Fruit fly (Drosophila melanogaster) whole organism, embryonic: ENCODE measurements around the gene CG15186.

Experiments used
- Adf1 ChIP-seq: fragments of 200-800 bp; sonication (Bioruptor generic); IDR thresholded peaks from 2 replicates; pipeline ENCODE4 v1.3.6; 2022; ENCODE audit warnings: missing biosample characterization, missing genetic modification characterization
- Blimp-1 ChIP-seq: fragments of 200-800 bp; sonication (Bioruptor generic); optimal IDR thresholded peaks from 3 replicates; lab custom pipeline; 2018; ENCODE audit warnings: missing biosample characterization, missing genetic modification characterization, mild to moderate bottlenecking, moderate library complexity, missing genetic modification reagents
- CG10147 ChIP-seq: fragments of 200-800 bp; sonication (Bioruptor generic); optimal IDR thresholded peaks from 2 replicates; lab custom pipeline; 2019; ENCODE audit warnings: missing biosample characterization, mild to moderate bottlenecking, missing genetic modification characterization, moderate library complexity
- CG12769 ChIP-seq: fragments of 200-800 bp; sonication (Bioruptor generic); optimal IDR thresholded peaks from 2 replicates; lab custom pipeline; 2019; ENCODE audit warnings: missing biosample characterization, mild to moderate bottlenecking, missing genetic modification characterization, moderate library complexity
- CG13287 ChIP-seq: fragments of 200-800 bp; sonication (Bioruptor generic); IDR thresholded peaks from 2 replicates; pipeline ENCODE4 v1.3.6; 2022; ENCODE audit warnings: missing biosample characterization, missing genetic modification characterization; ENCODE audit not compliant: partially characterized antibody
- CG15601 ChIP-seq: fragments of 200-800 bp; sonication (Bioruptor generic); optimal IDR thresholded peaks from 3 replicates; lab custom pipeline; 2019; ENCODE audit warnings: missing biosample characterization, mild to moderate bottlenecking, missing genetic modification characterization, moderate library complexity
- CG17359 ChIP-seq: fragments of 200-800 bp; sonication (Bioruptor generic); optimal IDR thresholded peaks from 3 replicates; lab custom pipeline; 2018; ENCODE audit warnings: missing biosample characterization, mild to moderate bottlenecking, missing genetic modification characterization, moderate library complexity
- CG2889 ChIP-seq: fragments of 200-800 bp; sonication (Bioruptor generic); IDR thresholded peaks from 3 replicates; pipeline ENCODE4 v1.3.6; 2022; ENCODE audit warnings: missing biosample characterization, missing genetic modification characterization
- CG30431 ChIP-seq: fragments of 200-800 bp; sonication (Bioruptor generic); optimal IDR thresholded peaks from 2 replicates; lab custom pipeline; 2017; ENCODE audit warnings: missing biosample characterization, missing genetic modification characterization
- CG31365 ChIP-seq: fragments of 200-800 bp; sonication (Bioruptor generic); optimal IDR thresholded peaks from 2 replicates; lab custom pipeline; 2018; ENCODE audit warnings: missing biosample characterization, mild to moderate bottlenecking, missing genetic modification characterization
- CG3163 ChIP-seq: fragments of 200-800 bp; sonication (Bioruptor generic); optimal IDR thresholded peaks from 3 replicates; lab custom pipeline; 2016; ENCODE audit warnings: missing biosample characterization, missing genetic modification characterization
- CG4404 ChIP-seq: fragments of 200-800 bp; sonication (Bioruptor generic); IDR thresholded peaks from 2 replicates; pipeline ENCODE4 v1.3.6; 2022; ENCODE audit warnings: missing biosample characterization, missing genetic modification characterization
- CG5953 ChIP-seq: fragments of 200-800 bp; sonication (Bioruptor generic); IDR thresholded peaks from 2 replicates; pipeline ENCODE4 v1.3.6; 2022; ENCODE audit warnings: missing biosample characterization, missing genetic modification characterization
- CG7839 ChIP-seq: fragments of 200-800 bp; sonication (Bioruptor generic); optimal IDR thresholded peaks from 3 replicates; lab custom pipeline; 2018; ENCODE audit warnings: missing biosample characterization, mild to moderate bottlenecking, missing genetic modification characterization, moderate library complexity
- CTCF ChIP-seq: fragments of 200-800 bp; sonication (Bioruptor generic); optimal IDR thresholded peaks from 2 replicates; lab custom pipeline; 2017; ENCODE audit warnings: missing biosample characterization, mild to moderate bottlenecking, missing genetic modification characterization, moderate library complexity
- Deaf1 ChIP-seq: fragments of 200-800 bp; optimal IDR thresholded peaks from 3 replicates; lab custom pipeline; 2019; ENCODE audit warnings: missing biosample characterization, mild to moderate bottlenecking, missing genetic modification characterization, moderate library complexity
- Eip74EF ChIP-seq, 2 experiments: fragments of 200-800 bp in 1 of 2; fragments of >200 bp in 1 of 2; sonication (Bioruptor generic) in 1 of 2; optimal IDR thresholded peaks; 2 replicates each; lab custom pipeline; 2017 to 2019; ENCODE audit warnings: missing biosample characterization in 2 of 2, missing genetic modification characterization in 2 of 2, mild to moderate bottlenecking in 1 of 2, moderate library complexity in 1 of 2
- Gug ChIP-seq: fragments of 200-800 bp; sonication (Bioruptor generic); IDR thresholded peaks from 4 replicates; pipeline ENCODE4 v1.3.6; 2022; ENCODE audit warnings: missing biosample characterization, missing genetic modification characterization
- H15 ChIP-seq: fragments of 200-800 bp; sonication (Bioruptor generic); IDR thresholded peaks from 3 replicates; pipeline ENCODE4 v1.3.6; 2022; ENCODE audit warnings: missing biosample characterization, missing genetic modification characterization
- Hand ChIP-seq: fragments of 200-800 bp; sonication (Bioruptor generic); optimal IDR thresholded peaks from 2 replicates; lab custom pipeline; 2017; ENCODE audit warnings: mild to moderate bottlenecking, missing biosample characterization, missing genetic modification reagents, missing genetic modification characterization
- Hr78 ChIP-seq, 2 experiments: fragments of 200-800 bp in 1 of 2; fragments of >200 bp in 1 of 2; sonication (Bioruptor generic) in 1 of 2; optimal IDR thresholded peaks; 2 replicates each; lab custom pipeline; 2017 to 2019; ENCODE audit warnings: missing biosample characterization in 2 of 2, missing genetic modification characterization in 2 of 2, mild to moderate bottlenecking in 1 of 2, moderate library complexity in 1 of 2
- Myb ChIP-seq: fragments of 200-800 bp; sonication (Bioruptor generic); optimal IDR thresholded peaks from 2 replicates; lab custom pipeline; 2016; ENCODE audit warnings: missing biosample characterization, missing genetic modification characterization
- Pdp1 ChIP-seq, 2 experiments: fragments of 200-800 bp; sonication (Bioruptor generic); optimal IDR thresholded peaks; 3 replicates each; lab custom pipeline; 2016; ENCODE audit warnings: missing biosample characterization in 2 of 2, missing genetic modification characterization in 2 of 2, mild to moderate bottlenecking in 1 of 2, moderate library complexity in 1 of 2
- Ssrp ChIP-seq: fragments of 200-800 bp; sonication (Bioruptor generic); optimal IDR thresholded peaks from 2 replicates; lab custom pipeline; 2018; ENCODE audit warnings: missing biosample characterization, mild to moderate bottlenecking, missing genetic modification characterization, moderate library complexity
- Trl ChIP-seq, 3 experiments: fragments of >200 bp in 2 of 3; fragments of 200-800 bp in 1 of 3; sonication (Bioruptor generic) in 1 of 3; optimal IDR thresholded peaks; 2 replicates in 1 of 3; 3 replicates in 2 of 3; lab custom pipeline; 2016 to 2017; ENCODE audit warnings: missing biosample characterization in 1 of 3, missing genetic modification characterization in 1 of 3
- abd-A ChIP-seq: fragments of 200-800 bp; sonication (Bioruptor generic); optimal IDR thresholded peaks from 3 replicates; lab custom pipeline; 2019; ENCODE audit warnings: missing biosample characterization, mild to moderate bottlenecking, missing genetic modification characterization, moderate library complexity
- bcd ChIP-seq: fragments of 200-800 bp; sonication (Bioruptor generic); optimal IDR thresholded peaks from 2 replicates; lab custom pipeline; 2017; ENCODE audit warnings: missing biosample characterization, mild to moderate bottlenecking, missing genetic modification characterization
- bsh ChIP-seq, 2 experiments: fragments of 200-800 bp; sonication (Bioruptor generic); optimal IDR thresholded peaks; 2 replicates each; lab custom pipeline; 2017 to 2018; ENCODE audit warnings: mild to moderate bottlenecking in 2 of 2, missing biosample characterization in 2 of 2, missing genetic modification characterization in 2 of 2, moderate library complexity in 1 of 2
- cad ChIP-seq: fragments of >200 bp; optimal IDR thresholded peaks from 2 replicates; lab custom pipeline; 2017; ENCODE audit warnings: missing biosample characterization, missing genetic modification characterization
- chinmo ChIP-seq: fragments of 200-800 bp; sonication (Bioruptor generic); IDR thresholded peaks from 4 replicates; pipeline ENCODE4 v1.3.6; 2022; ENCODE audit warnings: missing biosample characterization, missing genetic modification characterization; ENCODE audit not compliant: partially characterized antibody
- ci ChIP-seq: fragments of 200-800 bp; sonication (Bioruptor generic); IDR thresholded peaks from 3 replicates; pipeline ENCODE4 v1.3.6; 2022; ENCODE audit warnings: missing biosample characterization, missing genetic modification characterization
- dm ChIP-seq: fragments of 200-800 bp; sonication (Bioruptor generic); optimal IDR thresholded peaks from 3 replicates; lab custom pipeline; 2016; ENCODE audit warnings: missing biosample characterization, missing genetic modification characterization
- dmrt11E ChIP-seq: fragments of 200-800 bp; sonication (Bioruptor generic); optimal IDR thresholded peaks from 3 replicates; lab custom pipeline; 2018; ENCODE audit warnings: missing biosample characterization, mild to moderate bottlenecking, missing genetic modification characterization, moderate library complexity
- kah ChIP-seq: fragments of 200-800 bp; sonication (Bioruptor generic); optimal IDR thresholded peaks from 2 replicates; lab custom pipeline; 2018; ENCODE audit warnings: missing biosample characterization, mild to moderate bottlenecking, missing genetic modification characterization
- nau ChIP-seq: fragments of 200-800 bp; sonication (Bioruptor generic); optimal IDR thresholded peaks from 3 replicates; lab custom pipeline; 2017; ENCODE audit warnings: missing biosample characterization, mild to moderate bottlenecking, missing genetic modification characterization, missing genetic modification reagents
- sens-2 ChIP-seq: fragments of 200-800 bp; sonication (Bioruptor generic); IDR thresholded peaks from 2 replicates; pipeline ENCODE4 v1.3.6; 2022; ENCODE audit warnings: missing biosample characterization, missing genetic modification characterization
- unc-4 ChIP-seq: fragments of 200-800 bp; sonication (Bioruptor generic); IDR thresholded peaks from 2 replicates; pipeline ENCODE4 v1.3.6; 2022; ENCODE audit warnings: missing biosample characterization, missing genetic modification characterization; ENCODE audit not compliant: partially characterized antibody
- zfh1 ChIP-seq: fragments of 200-800 bp; sonication (Bioruptor generic); IDR thresholded peaks from 3 replicates; pipeline ENCODE4 v1.3.6; 2022; ENCODE audit warnings: missing biosample characterization, missing genetic modification characterization

The CG15186 gene

dm6 chr3R:6467646-6468350, 10.3 kb upstream of the CG15186 start (continued):
- TF ChIP-seq Pdp1 (GFP tag; optimal IDR thresholded peaks at IDR 0.05; lab: Kevin White, UChicago) (peak in 1 of 2 experiments; percentile 51), Myb (GFP tag; lab: Kevin White, UChicago) (peak; percentile 3), CG10147 (GFP tag; lab: Kevin White, UChicago) (no peak), Ssrp (tag; lab: Kevin White, UChicago) (peak; percentile 79), Hand (GFP tag; lab: Kevin White, UChicago) (peak; percentile 50), dmrt11E (tag; lab: Kevin White, UChicago) (peak; percentile 58), Adf1 (GFP tag; lab: Robert Waterston, UW) (no peak), ci (peak; percentile 54; the same call in 1 of the 3 replicates)
- TF ChIP-seq, all 482 proteins: peak for 136

- TF ChIP-seq bsh (GFP tag; optimal IDR thresholded peaks at IDR 0.05; lab: Kevin White, UChicago), result no peak
- TF ChIP-seq sens-2 (GFP tag; lab: Robert Waterston, UW), result no peak
- TF ChIP-seq bcd (GFP tag; lab: Kevin White, UChicago), result no peak
- no peak for TF ChIP-seq CG15601 (tag; lab: Kevin White, UChicago)
- TF ChIP-seq nau (GFP tag; lab: Kevin White, UChicago), result peak; percentile 74
- TF ChIP-seq unc-4 (GFP tag; lab: Robert Waterston, UW), result no peak
- no peak for TF ChIP-seq H15 (GFP tag; lab: Robert Waterston, UW)
- peak; percentile 93 for TF ChIP-seq CG12769
- no peak for TF ChIP-seq CG30431 (GFP tag; lab: Kevin White, UChicago)
- TF ChIP-seq CG5953 (GFP tag; lab: Robert Waterston, UW), result no peak
Observed at dm6 chr3R:6468351-6468685, 9.8 kb upstream of the CG15186 start, which contains the start of gene Neurochondrin. TSS of gene Neurochondrin (plus strand) at chr3R:6468437.

- TF ChIP-seq cad (GFP tag; lab: Kevin White, UChicago), result peak; percentile 62
- TF ChIP-seq Eip74EF (GFP tag; optimal IDR thresholded peaks at IDR 0.05; lab: Kevin White, UChicago), result peak in 1 of 2 experiments; percentile 85
- peak in 1 of 2 experiments; percentile 74 for TF ChIP-seq Hr78 (GFP tag; optimal IDR thresholded peaks at IDR 0.05; lab: Kevin White, UChicago)
- no peak for TF ChIP-seq CG31365 (tag; lab: Kevin White, UChicago)
- TF ChIP-seq Trl (optimal IDR thresholded peaks at IDR 0.05; lab: Kevin White, UChicago), result peak; percentile 57 to 63
- no peak for TF ChIP-seq Trl (GFP tag; optimal IDR thresholded peaks at IDR 0.05; lab: Kevin White, UChicago)
- no peak for TF ChIP-seq CG2889
- no peak for TF ChIP-seq dm (GFP tag; lab: Kevin White, UChicago)
- TF ChIP-seq chinmo (GFP tag; lab: Robert Waterston, UW), result peak; percentile 38; the same call in 2 of the 4 replicates
- TF ChIP-seq Deaf1, result peak; percentile 42
- TF ChIP-seq CG17359 (tag; lab: Kevin White, UChicago), result no peak
- TF ChIP-seq CG13287, result peak; percentile 15; the same call in 1 of the 2 replicates
- TF ChIP-seq CG7839, result no peak
- peak; percentile 62 for TF ChIP-seq CTCF (GFP tag; lab: Kevin White, UChicago)
- peak; percentile 76 for TF ChIP-seq CG3163 (GFP tag; lab: Kevin White, UChicago)
- peak; percentile 55 for TF ChIP-seq Blimp-1
- no peak for TF ChIP-seq zfh1 (GFP tag; lab: Robert Waterston, UW)
- no peak for TF ChIP-seq kah (GFP tag; lab: Kevin White, UChicago)
- no peak for TF ChIP-seq Gug (GFP tag; lab: Robert Waterston, UW)
- TF ChIP-seq CG4404, result no peak
- TF ChIP-seq abd-A (tag; lab: Kevin White, UChicago), result peak; percentile 34
- TF ChIP-seq, all 482 proteins: peak for 11
Observed at dm6 chr3R:6474430-6474829, 3.7 kb upstream of the CG15186 start.
